Fruit fly (Drosophila melanogaster): Measurements from ENCODE around the gene Archease.

- TF ChIP-seq CG8924 (tag; optimal IDR thresholded peaks at IDR 0.05) = no peak
- no peak for TF ChIP-seq slbo (GFP tag; IDR thresholded peaks at IDR 0.05)
- TF ChIP-seq gcm (GFP tag; optimal IDR thresholded peaks at IDR 0.05) = no peak
- no peak for TF ChIP-seq CG17359 (tag; optimal IDR thresholded peaks at IDR 0.05)
- no peak for TF ChIP-seq inv (GFP tag; IDR thresholded peaks at IDR 0.05; ENCODE audit: partially characterized antibody)
- no peak for TF ChIP-seq CG43689 (GFP tag; IDR thresholded peaks at IDR 0.05)
- no peak for TF ChIP-seq eve (GFP tag; optimal IDR thresholded peaks at IDR 0.05)
- no peak for TF ChIP-seq CG15073 (GFP tag; optimal IDR thresholded peaks at IDR 0.05)
- TF ChIP-seq rib (GFP tag; IDR thresholded peaks at IDR 0.05) = no peak
- TF ChIP-seq PHDP (tag; optimal IDR thresholded peaks at IDR 0.05) = no peak
- TF ChIP-seq CG14710 (tag; optimal IDR thresholded peaks at IDR 0.05) = no peak
- no peak for TF ChIP-seq CG2120 (GFP tag; optimal IDR thresholded peaks at IDR 0.05)
Measured at dm6 chr3R:21664089-21664488, 1.3 kb upstream of the Archease start, which contains the start of gene Jhbp16.
